Fruit fly (Drosophila melanogaster) whole organism, prepupa: Measurements from ENCODE around the gene CG12998.

Experiments used
- Blimp-1 ChIP-seq: fragments of 200-800 bp; sonication (Bioruptor generic); optimal IDR thresholded peaks from 3 replicates; lab custom pipeline; 2017; ENCODE audit warnings: missing biosample characterization, missing genetic modification characterization, mild to moderate bottlenecking, moderate library complexity, missing genetic modification reagents
- CG10631 ChIP-seq: fragments of 200-800 bp; sonication (Bioruptor generic); optimal IDR thresholded peaks from 2 replicates; lab custom pipeline; 2016; ENCODE audit warnings: missing biosample characterization, missing genetic modification characterization
- CG11294 ChIP-seq: fragments of 200-800 bp; sonication (Bioruptor generic); IDR thresholded peaks from 2 replicates; pipeline ENCODE4 v1.3.6; 2022; ENCODE audit warnings: missing biosample characterization, missing genetic modification characterization
- CG11762 ChIP-seq: fragments of 200-800 bp; sonication (Bioruptor generic); optimal IDR thresholded peaks from 3 replicates; lab custom pipeline; 2016; ENCODE audit warnings: missing biosample characterization, missing genetic modification characterization; ENCODE audit not compliant: insufficient read depth
- CG15336 ChIP-seq: fragments of 200-800 bp; sonication (Bioruptor generic); IDR thresholded peaks from 2 replicates; pipeline ENCODE4 v1.3.6; 2022; ENCODE audit warnings: missing biosample characterization, missing genetic modification characterization
- CG1621 ChIP-seq: fragments of 200-800 bp; sonication (Bioruptor generic); optimal IDR thresholded peaks from 3 replicates; lab custom pipeline; 2018; ENCODE audit warnings: missing biosample characterization, mild to moderate bottlenecking, missing genetic modification characterization
- CG16779 ChIP-seq: fragments of 200-800 bp; sonication (Bioruptor generic); optimal IDR thresholded peaks from 3 replicates; lab custom pipeline; 2017; ENCODE audit warnings: missing biosample characterization, mild to moderate bottlenecking, missing genetic modification characterization
- CG3032 ChIP-seq: fragments of 200-800 bp; optimal IDR thresholded peaks from 2 replicates; lab custom pipeline; 2019; ENCODE audit warnings: missing biosample characterization, mild to moderate bottlenecking, missing genetic modification characterization, moderate library complexity
- CG31627 ChIP-seq: fragments of 200-800 bp; sonication (Bioruptor generic); optimal IDR thresholded peaks from 3 replicates; lab custom pipeline; 2016; ENCODE audit warnings: missing biosample characterization, missing genetic modification characterization
- CG32006 ChIP-seq: fragments of 200-800 bp; sonication (Bioruptor generic); optimal IDR thresholded peaks from 3 replicates; lab custom pipeline; 2017; ENCODE audit warnings: missing biosample characterization, mild to moderate bottlenecking, missing genetic modification characterization
- CG34406 ChIP-seq: fragments of 200-800 bp; sonication (Bioruptor generic); optimal IDR thresholded peaks from 3 replicates; lab custom pipeline; 2016; ENCODE audit warnings: missing biosample characterization, missing genetic modification characterization
- CG3919 ChIP-seq: fragments of 200-800 bp; sonication (Bioruptor generic); optimal IDR thresholded peaks from 3 replicates; lab custom pipeline; 2016; ENCODE audit warnings: missing biosample characterization, missing genetic modification characterization
- CG6854 ChIP-seq: fragments of 200-800 bp; sonication (Bioruptor generic); optimal IDR thresholded peaks from 2 replicates; lab custom pipeline; 2017; ENCODE audit warnings: missing biosample characterization, mild to moderate bottlenecking, missing genetic modification characterization
- CG8119 ChIP-seq: fragments of 200-800 bp; sonication (Bioruptor generic); IDR thresholded peaks from 3 replicates; pipeline ENCODE4 v1.3.6; 2022; ENCODE audit warnings: missing biosample characterization, missing genetic modification characterization
- CG8319 ChIP-seq: fragments of 200-800 bp; sonication (Bioruptor generic); optimal IDR thresholded peaks from 3 replicates; lab custom pipeline; 2016; ENCODE audit warnings: missing biosample characterization, missing genetic modification characterization
- CG8632 ChIP-seq: fragments of 200-800 bp; sonication (Bioruptor generic); optimal IDR thresholded peaks from 3 replicates; lab custom pipeline; 2016; ENCODE audit warnings: missing biosample characterization, missing genetic modification characterization
- CG9139 ChIP-seq: fragments of 200-800 bp; sonication (Bioruptor generic); optimal IDR thresholded peaks from 3 replicates; lab custom pipeline; 2017; ENCODE audit warnings: missing biosample characterization, mild to moderate bottlenecking, missing genetic modification characterization
- Eip78C ChIP-seq: fragments of 200-800 bp; sonication (Bioruptor generic); peaks from one replicate; lab custom pipeline; 2016; ENCODE audit warnings: missing biosample characterization, missing genetic modification characterization
- Ets96B ChIP-seq: fragments of 200-800 bp; optimal IDR thresholded peaks from 2 replicates; lab custom pipeline; 2019; ENCODE audit warnings: missing biosample characterization, mild to moderate bottlenecking, missing genetic modification characterization, moderate library complexity
- Gug ChIP-seq: fragments of 200-800 bp; sonication (Bioruptor generic); IDR thresholded peaks from 2 replicates; pipeline ENCODE4 v1.3.6; 2022; ENCODE audit warnings: missing biosample characterization, missing genetic modification characterization
- Hr38 ChIP-seq: sonication (Bioruptor generic); optimal IDR thresholded peaks from 2 replicates; lab custom pipeline; 2016; ENCODE audit warnings: missing biosample characterization, missing genetic modification characterization
- Hr4 ChIP-seq: fragments of 200-800 bp; sonication (Bioruptor generic); optimal IDR thresholded peaks from 3 replicates; lab custom pipeline; 2016; ENCODE audit warnings: missing biosample characterization, missing genetic modification characterization
- Lpt ChIP-seq: fragments of 200-800 bp; sonication (Bioruptor generic); optimal IDR thresholded peaks from 3 replicates; lab custom pipeline; 2016; ENCODE audit warnings: missing biosample characterization, missing genetic modification characterization
- Met ChIP-seq: fragments of 200-800 bp; sonication (Bioruptor generic); optimal IDR thresholded peaks from 3 replicates; lab custom pipeline; 2016; ENCODE audit warnings: missing biosample characterization, missing genetic modification characterization
- OdsH ChIP-seq: fragments of 200-800 bp; sonication (Bioruptor generic); optimal IDR thresholded peaks from 3 replicates; lab custom pipeline; 2016; ENCODE audit warnings: missing biosample characterization, missing genetic modification characterization
- Smox ChIP-seq: fragments of 200-800 bp; sonication (Bioruptor generic); optimal IDR thresholded peaks from 3 replicates; lab custom pipeline; 2016; ENCODE audit warnings: missing biosample characterization, missing genetic modification characterization
- Sox102F ChIP-seq: fragments of 200-800 bp; sonication (Bioruptor generic); optimal IDR thresholded peaks from 2 replicates; lab custom pipeline; 2016; ENCODE audit warnings: missing biosample characterization, mild to moderate bottlenecking, missing genetic modification characterization
- Sox14 ChIP-seq: fragments of 200-800 bp; sonication (Bioruptor generic); optimal IDR thresholded peaks from 3 replicates; lab custom pipeline; 2016; ENCODE audit warnings: missing biosample characterization, missing genetic modification characterization
- Sox15 ChIP-seq: fragments of 200-800 bp; sonication (Bioruptor generic); optimal IDR thresholded peaks from 3 replicates; lab custom pipeline; 2016; ENCODE audit warnings: missing biosample characterization, missing genetic modification characterization
- achi ChIP-seq: fragments of 200-800 bp; sonication (Bioruptor generic); optimal IDR thresholded peaks from 3 replicates; lab custom pipeline; 2016; ENCODE audit warnings: missing biosample characterization, missing genetic modification characterization
- acj6 ChIP-seq: fragments of 200-800 bp; sonication (Bioruptor generic); optimal IDR thresholded peaks from 3 replicates; lab custom pipeline; 2016; ENCODE audit warnings: missing biosample characterization, missing genetic modification characterization
- dac ChIP-seq: fragments of 200-800 bp; sonication (Bioruptor generic); optimal IDR thresholded peaks from 2 replicates; lab custom pipeline; 2017; ENCODE audit warnings: missing biosample characterization, mild to moderate bottlenecking, missing genetic modification characterization
- eg ChIP-seq: fragments of 200-800 bp; sonication (Bioruptor generic); IDR thresholded peaks from 3 replicates; pipeline ENCODE4 v1.3.6; 2022; ENCODE audit warnings: missing biosample characterization, missing genetic modification characterization
- esn ChIP-seq: fragments of 200-800 bp; sonication (Bioruptor generic); optimal IDR thresholded peaks from 2 replicates; lab custom pipeline; 2016; ENCODE audit warnings: missing biosample characterization, mild to moderate bottlenecking, missing genetic modification characterization, moderate library complexity
- fd59A ChIP-seq: fragments of 200-800 bp; sonication (Bioruptor generic); optimal IDR thresholded peaks from 2 replicates; lab custom pipeline; 2017; ENCODE audit warnings: missing biosample characterization, mild to moderate bottlenecking, missing genetic modification characterization, missing genetic modification reagents
- fd85E ChIP-seq: fragments of 200-800 bp; sonication (Bioruptor generic); optimal IDR thresholded peaks from 3 replicates; lab custom pipeline; 2016; ENCODE audit warnings: missing biosample characterization, missing genetic modification characterization
- fkh ChIP-seq: fragments of 200-800 bp; sonication (Bioruptor generic); optimal IDR thresholded peaks from 3 replicates; lab custom pipeline; 2017; ENCODE audit warnings: missing biosample characterization, mild to moderate bottlenecking, missing genetic modification characterization, moderate library complexity
- lz ChIP-seq: fragments of 200-800 bp; sonication (Bioruptor generic); optimal IDR thresholded peaks from 3 replicates; lab custom pipeline; 2016; ENCODE audit warnings: missing biosample characterization, missing genetic modification characterization
- pdm3 ChIP-seq: fragments of 200-800 bp; sonication (Bioruptor generic); optimal IDR thresholded peaks from 3 replicates; lab custom pipeline; 2016; ENCODE audit warnings: missing biosample characterization, missing genetic modification characterization
- salr ChIP-seq, 2 experiments: fragments of 200-800 bp; sonication (Bioruptor generic); optimal IDR thresholded peaks; 3 replicates each; lab custom pipeline; 2016 to 2018; ENCODE audit warnings: missing biosample characterization in 2 of 2, missing genetic modification characterization in 2 of 2, mild to moderate bottlenecking in 1 of 2
- spab ChIP-seq: fragments of 200-800 bp; sonication (Bioruptor generic); optimal IDR thresholded peaks from 2 replicates; lab custom pipeline; 2017; ENCODE audit warnings: missing biosample characterization, mild to moderate bottlenecking, missing genetic modification characterization, missing genetic modification reagents
- ss ChIP-seq, 2 experiments: fragments of 200-800 bp; sonication (Bioruptor generic); optimal IDR thresholded peaks; 2 replicates in 1 of 2; 3 replicates in 1 of 2; lab custom pipeline; 2017 to 2018; ENCODE audit warnings: mild to moderate bottlenecking in 2 of 2, missing biosample characterization in 2 of 2, missing genetic modification characterization in 2 of 2, moderate library complexity in 1 of 2
- svp ChIP-seq: fragments of 200-800 bp; sonication (Bioruptor generic); peaks from one replicate; lab custom pipeline; 2016; ENCODE audit warnings: missing biosample characterization, missing genetic modification characterization
- topi ChIP-seq: fragments of 200-800 bp; sonication (Bioruptor generic); optimal IDR thresholded peaks from 3 replicates; lab custom pipeline; 2016; ENCODE audit warnings: missing biosample characterization, missing genetic modification characterization
- vri ChIP-seq: fragments of 200-800 bp; sonication (Bioruptor generic); optimal IDR thresholded peaks from 3 replicates; lab custom pipeline; 2016; ENCODE audit warnings: missing biosample characterization, mild to moderate bottlenecking, missing genetic modification characterization

CG12998 gene

dm6 chrX:17172123-17172522 is 46.3 kb upstream of the CG12998 start (continued):
- TF ChIP-seq CG6854 (GFP tag; lab: Kevin White, UChicago) (no peak), CG9139 (peak; percentile 24), eg (no peak), CG8119 (GFP tag; lab: Robert Waterston, UW) (no peak), Ets96B (tag; lab: Kevin White, UChicago) (no peak), CG3919 (peak; percentile 19), esn (GFP tag; lab: Kevin White, UChicago) (peak; percentile 68), CG10631 (GFP tag; lab: Kevin White, UChicago) (peak; percentile 28), CG3032 (tag; lab: Kevin White, UChicago) (no peak), Hr38 (GFP tag; lab: Kevin White, UChicago) (no peak), CG16779 (tag; lab: Kevin White, UChicago) (no peak), Sox102F (GFP tag; lab: Kevin White, UChicago) (peak; percentile 60), achi (GFP tag; lab: Kevin White, UChicago) (peak; percentile 32), CG1621 (no peak), CG34406 (GFP tag; lab: Kevin White, UChicago) (peak; percentile 22), Gug (GFP tag; lab: Robert Waterston, UW) (no peak)

DNA sequence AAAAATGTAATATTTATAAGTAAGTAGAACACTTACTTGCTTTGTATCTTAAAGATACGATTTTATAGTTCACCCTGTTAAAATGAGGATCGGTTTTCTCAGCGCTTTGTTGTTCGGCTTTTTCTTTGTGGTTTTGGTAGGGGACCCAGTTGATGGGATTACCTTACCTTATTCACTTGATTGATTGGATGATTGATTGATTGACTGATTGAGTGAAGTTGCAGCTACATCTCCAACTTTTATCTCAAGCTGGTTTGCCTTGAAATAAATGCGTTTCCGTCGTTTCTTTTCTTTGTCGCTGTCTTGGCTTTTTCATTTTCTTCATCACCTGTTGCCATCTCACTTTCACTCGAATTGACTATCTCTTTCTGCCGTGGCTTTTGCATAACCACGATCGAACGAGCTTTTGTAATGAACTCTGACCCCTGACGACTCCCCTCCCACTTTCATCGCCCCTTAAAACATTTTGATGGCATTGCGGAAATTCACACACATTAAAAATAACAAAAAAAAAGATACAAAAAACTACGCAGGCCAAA is 45.6 kb upstream of the CG12998 start:
- no peak for TF ChIP-seq CG8319 (GFP tag; lab: Kevin White, UChicago)
- no peak for TF ChIP-seq vri (GFP tag; lab: Kevin White, UChicago)
- TF ChIP-seq Lpt (GFP tag; lab: Kevin White, UChicago), result no peak
- TF ChIP-seq lz, result no peak
- TF ChIP-seq Ets96B (tag; lab: Kevin White, UChicago), result no peak
- no peak for TF ChIP-seq fd85E
- TF ChIP-seq CG34406 (GFP tag; lab: Kevin White, UChicago), result no peak
- no peak for TF ChIP-seq CG15336 (GFP tag; lab: Robert Waterston, UW)
- no peak for TF ChIP-seq CG11294 (GFP tag; lab: Robert Waterston, UW)
- no peak for TF ChIP-seq Sox102F (GFP tag; lab: Kevin White, UChicago)
- no peak for TF ChIP-seq Hr4
- no peak for TF ChIP-seq eg
- no peak for TF ChIP-seq CG11762 (GFP tag; lab: Kevin White, UChicago)
- peak; percentile 5 for TF ChIP-seq Blimp-1 (GFP tag; lab: Kevin White, UChicago)
- peak; percentile 9 for TF ChIP-seq svp (GFP tag; lab: Kevin White, UChicago)
- no peak for TF ChIP-seq ss (GFP tag; optimal IDR thresholded peaks at IDR 0.05; lab: Kevin White, UChicago)
- no peak for TF ChIP-seq Sox14 (GFP tag; lab: Kevin White, UChicago)
- TF ChIP-seq CG8632 (GFP tag; lab: Kevin White, UChicago), result no peak
- peak; percentile 31 for TF ChIP-seq Eip78C (GFP tag; lab: Kevin White, UChicago)
- TF ChIP-seq CG6854 (GFP tag; lab: Kevin White, UChicago), result no peak
- no peak for TF ChIP-seq CG9139
- TF ChIP-seq salr (GFP tag; optimal IDR thresholded peaks at IDR 0.05; lab: Kevin White, UChicago), result no peak
- no peak for TF ChIP-seq fkh
- no peak for TF ChIP-seq spab

- no peak for TF ChIP-seq fd59A (GFP tag; lab: Kevin White, UChicago)
- no peak for TF ChIP-seq dac (GFP tag; lab: Kevin White, UChicago)
- TF ChIP-seq Sox15 (GFP tag; lab: Kevin White, UChicago), result no peak
- TF ChIP-seq Sox102F (GFP tag; lab: Kevin White, UChicago), result no peak
- peak; percentile 6 for TF ChIP-seq svp (GFP tag; lab: Kevin White, UChicago)
- peak; percentile 31; the same call in 1 of the 2 replicates for TF ChIP-seq CG11294 (GFP tag; lab: Robert Waterston, UW)
- TF ChIP-seq topi (GFP tag; lab: Kevin White, UChicago), result no peak
- TF ChIP-seq vri (GFP tag; lab: Kevin White, UChicago), result no peak
- no peak for TF ChIP-seq spab
- TF ChIP-seq acj6 (GFP tag; lab: Kevin White, UChicago), result no peak
- no peak for TF ChIP-seq CG3032 (tag; lab: Kevin White, UChicago)
- peak; percentile 45 for TF ChIP-seq CG32006 (GFP tag; lab: Kevin White, UChicago)
- TF ChIP-seq Met (GFP tag; lab: Kevin White, UChicago), result no peak
- peak; percentile 58; the same call in 2 of the 3 replicates for TF ChIP-seq eg
- no peak for TF ChIP-seq Hr4
- no peak for TF ChIP-seq Lpt (GFP tag; lab: Kevin White, UChicago)
- no peak for TF ChIP-seq fd85E
- TF ChIP-seq Hr38 (GFP tag; lab: Kevin White, UChicago), result no peak
- no peak for TF ChIP-seq CG8632 (GFP tag; lab: Kevin White, UChicago)
- no peak for TF ChIP-seq Ets96B (tag; lab: Kevin White, UChicago)
- TF ChIP-seq pdm3 (GFP tag; lab: Kevin White, UChicago), result no peak
- TF ChIP-seq Smox (GFP tag; lab: Kevin White, UChicago), result no peak
- TF ChIP-seq CG31627 (GFP tag; lab: Kevin White, UChicago), result no peak
- peak; percentile 9 for TF ChIP-seq Eip78C (GFP tag; lab: Kevin White, UChicago)
- TF ChIP-seq lz, result no peak
- peak; percentile 57 for TF ChIP-seq CG15336 (GFP tag; lab: Robert Waterston, UW)
- TF ChIP-seq Gug (GFP tag; lab: Robert Waterston, UW), result no peak; the same call in 1 of the 2 replicates
- TF ChIP-seq OdsH (GFP tag; lab: Kevin White, UChicago), result no peak
- no peak for TF ChIP-seq CG1621
- no peak for TF ChIP-seq CG9139
Observed at dm6 chrX:17174115-17174514, 44.4 kb upstream of the CG12998 start.
